Worm (Caenorhabditis elegans) whole organism, young adult: ENCODE data around the gene ZK550.6.

Source experiments
- B0261.1 ChIP-seq: sonication (generic microtip); optimal IDR thresholded peaks from 2 replicates; lab custom pipeline; 2016; ENCODE audit warnings: mild to moderate bottlenecking, missing genetic modification characterization, moderate library complexity, missing compliant biosample characterization
- C06A6.2 ChIP-seq: fragments of 200-800 bp; sonication (Bioruptor generic); conservative IDR thresholded peaks from 2 replicates; pipeline ENCODE4 v1.3.6; 2022; ENCODE audit warnings: missing genetic modification characterization, missing compliant biosample characterization
- C17E4.6 ChIP-seq: fragments of 200-800 bp; sonication (Bioruptor generic); IDR thresholded peaks from 2 replicates; pipeline ENCODE4 v1.3.6; 2022; ENCODE audit warnings: missing genetic modification reagents, missing genetic modification characterization, missing compliant biosample characterization
- F10E7.11 ChIP-seq: sonication (generic microtip); optimal IDR thresholded peaks from 2 replicates; lab custom pipeline; 2017; ENCODE audit warnings: mild to moderate bottlenecking, missing genetic modification characterization, moderate library complexity, missing compliant biosample characterization
- F22D6.2 ChIP-seq: sonication (generic microtip); optimal IDR thresholded peaks from 2 replicates; lab custom pipeline; 2016; ENCODE audit warnings: mild to moderate bottlenecking, missing genetic modification characterization, missing compliant biosample characterization
- F23B12.7 ChIP-seq: sonication (generic microtip); optimal IDR thresholded peaks from 2 replicates; lab custom pipeline; 2017; ENCODE audit warnings: missing genetic modification characterization, mild to moderate bottlenecking, missing compliant biosample characterization, antibody characterized with exemption, moderate library complexity; ENCODE audit not compliant: insufficient read depth
- F37B4.10 ChIP-seq: fragments of 200-800 bp; sonication (Bioruptor generic); IDR thresholded peaks from 2 replicates; pipeline ENCODE4 v1.3.6; 2022; ENCODE audit warnings: missing genetic modification characterization, missing compliant biosample characterization
- F39B2.1 ChIP-seq: fragments of 200-800 bp; sonication (Bioruptor generic); IDR thresholded peaks from 2 replicates; pipeline ENCODE4 v1.3.6; 2022; ENCODE audit warnings: missing genetic modification reagents, missing genetic modification characterization, missing compliant biosample characterization
- F57C9.4 ChIP-seq: sonication (generic microtip); optimal IDR thresholded peaks from 2 replicates; lab custom pipeline; 2017; ENCODE audit warnings: mild to moderate bottlenecking, missing genetic modification characterization, missing compliant biosample characterization
- K11D2.4 ChIP-seq: fragments of 200-800 bp; sonication (Bioruptor generic); IDR thresholded peaks from 2 replicates; pipeline ENCODE4 v1.3.6; 2022; ENCODE audit warnings: missing genetic modification reagents, missing genetic modification characterization, missing compliant biosample characterization
- T07F8.4 ChIP-seq: sonication (generic microtip); optimal IDR thresholded peaks from 2 replicates; lab custom pipeline; 2016; ENCODE audit warnings: mild to moderate bottlenecking, missing genetic modification characterization, moderate library complexity, missing compliant biosample characterization
- Y53G8AR.9 ChIP-seq: fragments of 200-800 bp; sonication (Bioruptor generic); conservative IDR thresholded peaks from 2 replicates; pipeline ENCODE4 v1.3.6; 2022; ENCODE audit warnings: missing genetic modification reagents, missing genetic modification characterization, missing compliant biosample characterization
- Y79H2A.3 ChIP-seq: fragments of 200-800 bp; sonication (Bioruptor generic); conservative IDR thresholded peaks from 2 replicates; pipeline ENCODE4 v1.3.6; 2022; ENCODE audit warnings: missing genetic modification reagents, missing genetic modification characterization, missing compliant biosample characterization
- Y95B8A.8 ChIP-seq: fragments of 200-800 bp; sonication (Bioruptor generic); IDR thresholded peaks from 2 replicates; pipeline ENCODE4 v1.3.6; 2022; ENCODE audit warnings: missing genetic modification reagents, missing genetic modification characterization, missing compliant biosample characterization
- ZK185.1 ChIP-seq: sonication (generic microtip); optimal IDR thresholded peaks from 2 replicates; lab custom pipeline; 2016; ENCODE audit warnings: mild to moderate bottlenecking, missing genetic modification characterization, missing compliant biosample characterization; ENCODE audit not compliant: poor library complexity, severe bottlenecking
- aptf-3 ChIP-seq: fragments of 200-800 bp; sonication (Bioruptor generic); IDR thresholded peaks from 2 replicates; pipeline ENCODE4 v1.3.6; 2022; ENCODE audit warnings: missing genetic modification characterization, missing compliant biosample characterization
- athp-1 ChIP-seq: sonication (generic microtip); optimal IDR thresholded peaks from 2 replicates; lab custom pipeline; 2017; ENCODE audit warnings: mild to moderate bottlenecking, missing genetic modification characterization, missing compliant biosample characterization
- bed-1 ChIP-seq: fragments of 200-800 bp; sonication (Bioruptor generic); IDR thresholded peaks from 2 replicates; pipeline ENCODE4 v1.3.6; 2022; ENCODE audit warnings: missing genetic modification reagents, missing genetic modification characterization, missing compliant biosample characterization
- bed-2 ChIP-seq: fragments of 200-800 bp; sonication (Bioruptor generic); IDR thresholded peaks from 2 replicates; pipeline ENCODE4 v1.3.6; 2022; ENCODE audit warnings: missing genetic modification reagents, missing genetic modification characterization, missing compliant biosample characterization
- ccch-3 ChIP-seq: fragments of 200-800 bp; sonication (Bioruptor generic); optimal IDR thresholded peaks from 2 replicates; lab custom pipeline; 2018; ENCODE audit warnings: mild to moderate bottlenecking, missing genetic modification characterization, missing compliant biosample characterization
- ceh-100 ChIP-seq: fragments of 200-800 bp; sonication (Bioruptor generic); IDR thresholded peaks from 2 replicates; pipeline ENCODE4 v1.3.6; 2022; ENCODE audit warnings: missing genetic modification reagents, missing genetic modification characterization, missing compliant biosample characterization
- ceh-27 ChIP-seq: fragments of 200-800 bp; sonication (Bioruptor generic); optimal IDR thresholded peaks from 2 replicates; lab custom pipeline; 2018; ENCODE audit warnings: mild to moderate bottlenecking, missing genetic modification characterization, moderate library complexity, missing compliant biosample characterization
- ceh-79 ChIP-seq: sonication (generic microtip); optimal IDR thresholded peaks from 2 replicates; lab custom pipeline; 2017; ENCODE audit warnings: mild to moderate bottlenecking, missing genetic modification characterization, missing compliant biosample characterization
- chd-7 ChIP-seq: sonication (generic microtip); optimal IDR thresholded peaks from 2 replicates; lab custom pipeline; 2016; ENCODE audit warnings: mild to moderate bottlenecking, missing genetic modification characterization, moderate library complexity, missing compliant biosample characterization
- dpff-1 ChIP-seq: sonication (generic microtip); optimal IDR thresholded peaks from 2 replicates; lab custom pipeline; 2017; ENCODE audit warnings: mild to moderate bottlenecking, missing genetic modification characterization, missing compliant biosample characterization
- dpl-1 ChIP-seq: fragments of 150-350 bp; optimal IDR thresholded peaks from 2 replicates; lab custom pipeline; 2014; ENCODE audit warnings: missing biosample characterization, missing genetic modification reagents, missing genetic modification characterization
- ekl-4 ChIP-seq: fragments of 200-800 bp; sonication (Bioruptor generic); IDR thresholded peaks from 2 replicates; pipeline ENCODE4 v1.3.6; 2022; ENCODE audit warnings: missing genetic modification reagents, missing genetic modification characterization, missing compliant biosample characterization
- hlh-12 ChIP-seq: sonication (generic microtip); optimal IDR thresholded peaks from 2 replicates; lab custom pipeline; 2016; ENCODE audit warnings: missing genetic modification characterization, missing compliant biosample characterization
- hmg-20 ChIP-seq: fragments of 200-800 bp; sonication (Bioruptor generic); IDR thresholded peaks from 2 replicates; pipeline ENCODE4 v1.3.6; 2022; ENCODE audit warnings: missing genetic modification reagents, missing genetic modification characterization, missing compliant biosample characterization
- lin-35 ChIP-seq, 3 experiments: fragments of 150-350 bp in 2 of 3; sonication (generic microtip) in 1 of 3; optimal IDR thresholded peaks; 2 replicates each; lab custom pipeline; 2014 to 2018; ENCODE audit warnings: missing biosample characterization in 3 of 3, missing genetic modification characterization in 3 of 3, missing genetic modification reagents in 3 of 3
- lsl-1 ChIP-seq: fragments of 200-800 bp; sonication (Bioruptor generic); optimal IDR thresholded peaks from 2 replicates; lab custom pipeline; 2018; ENCODE audit warnings: mild to moderate bottlenecking, missing genetic modification characterization, moderate library complexity, missing compliant biosample characterization
- madf-3 ChIP-seq: fragments of 200-800 bp; sonication (Bioruptor generic); IDR thresholded peaks from 2 replicates; pipeline ENCODE4 v1.3.6; 2022; ENCODE audit warnings: missing genetic modification reagents, missing genetic modification characterization, missing compliant biosample characterization
- madf-6 ChIP-seq: fragments of 200-800 bp; sonication (Bioruptor generic); IDR thresholded peaks from 2 replicates; pipeline ENCODE4 v1.3.6; 2022; ENCODE audit warnings: missing genetic modification reagents, missing genetic modification characterization, missing compliant biosample characterization
- madf-8 ChIP-seq: fragments of 200-800 bp; sonication (Bioruptor generic); conservative IDR thresholded peaks from 2 replicates; pipeline ENCODE4 v1.3.6; 2022; ENCODE audit warnings: missing genetic modification reagents, missing genetic modification characterization, missing compliant biosample characterization
- mes-4 ChIP-seq: sonication (generic microtip); optimal IDR thresholded peaks from 2 replicates; lab custom pipeline; 2016; ENCODE audit warnings: missing genotype, missing genetic modification characterization, missing compliant biosample characterization
- nfya-2 ChIP-seq: fragments of 200-800 bp; sonication (Bioruptor generic); IDR thresholded peaks from 2 replicates; pipeline ENCODE4 v1.3.6; 2022; ENCODE audit warnings: missing genetic modification reagents, missing genetic modification characterization, missing compliant biosample characterization
- nhr-179 ChIP-seq: sonication (generic microtip); optimal IDR thresholded peaks from 2 replicates; lab custom pipeline; 2016; ENCODE audit warnings: mild to moderate bottlenecking, missing genetic modification characterization, missing compliant biosample characterization
- nhr-27 ChIP-seq: fragments of 200-800 bp; sonication (Bioruptor generic); optimal IDR thresholded peaks from 2 replicates; lab custom pipeline; 2018; ENCODE audit warnings: mild to moderate bottlenecking, missing genetic modification characterization, moderate library complexity, missing compliant biosample characterization
- nhr-80 ChIP-seq: sonication (generic microtip); optimal IDR thresholded peaks from 2 replicates; lab custom pipeline; 2016; ENCODE audit warnings: missing genetic modification characterization, missing compliant biosample characterization
- repo-1 ChIP-seq: sonication (generic microtip); optimal IDR thresholded peaks from 2 replicates; lab custom pipeline; 2017; ENCODE audit warnings: mild to moderate bottlenecking, missing genetic modification characterization, missing compliant biosample characterization
- rpc-1 ChIP-seq, 2 experiments: fragments of 150-350 bp in 1 of 2; sonication (generic microtip) in 1 of 2; optimal IDR thresholded peaks; 2 replicates each; lab custom pipeline; 2014 to 2018; ENCODE audit warnings: missing biosample characterization in 1 of 2, missing genetic modification characterization in 1 of 2, missing genetic modification reagents in 1 of 2, missing genotype in 1 of 2
- sea-2 ChIP-seq: fragments of 200-800 bp; sonication (Bioruptor generic); IDR thresholded peaks from 2 replicates; pipeline ENCODE4 v1.3.6; 2022; ENCODE audit warnings: missing genetic modification characterization, missing compliant biosample characterization
- snpc-1.3 ChIP-seq: sonication (generic microtip); optimal IDR thresholded peaks from 2 replicates; lab custom pipeline; 2017; ENCODE audit warnings: missing genetic modification characterization, mild to moderate bottlenecking, missing compliant biosample characterization, antibody characterized with exemption, moderate library complexity, missing genotype, missing genetic modification reagents; ENCODE audit not compliant: insufficient read depth
- snpc-4 ChIP-seq, 5 experiments: fragments of 150-350 bp in 1 of 5; sonication (generic microtip) in 4 of 5; optimal IDR thresholded peaks; 2 replicates each; lab custom pipeline; 2014 to 2018; ENCODE audit warnings: missing genetic modification characterization in 5 of 5, missing biosample characterization in 3 of 5, antibody characterized with exemption in 2 of 5, mild to moderate bottlenecking in 2 of 5, missing compliant biosample characterization in 2 of 5, missing genotype in 2 of 5, moderate library complexity in 2 of 5, missing genetic modification reagents in 1 of 5
- somi-1 ChIP-seq: fragments of 200-800 bp; sonication (Bioruptor generic); optimal IDR thresholded peaks from 2 replicates; lab custom pipeline; 2018; ENCODE audit warnings: mild to moderate bottlenecking, missing genetic modification characterization, missing compliant biosample characterization
- unc-62 ChIP-seq: fragments of 150-350 bp; optimal IDR thresholded peaks from 2 replicates; lab custom pipeline; 2014; ENCODE audit warnings: missing biosample characterization, missing genetic modification reagents, missing genetic modification characterization
- zim-3 ChIP-seq: sonication (generic microtip); optimal IDR thresholded peaks from 2 replicates; lab custom pipeline; 2017; ENCODE audit warnings: mild to moderate bottlenecking, missing genetic modification characterization, moderate library complexity, missing compliant biosample characterization

The ZK550.6 gene

ce11 chrIV:17249691-17250181 is 12.5 kb downstream of the ZK550.6 start, which contains the start of gene eelo-2 (continued):
- TF ChIP-seq hmg-20 (GFP tag; lab: Robert Waterston, UW) (peak; percentile 94), Y79H2A.3 (GFP tag; lab: Robert Waterston, UW) (0 out of 2 replicates have a peak, but pooled peaks have one; percentile 30), hlh-12 (tag; lab: Kevin White, UChicago) (no peak), sea-2 (GFP tag; lab: Robert Waterston, UW) (no peak), madf-6 (GFP tag; lab: Robert Waterston, UW) (no peak; the same call in none of the 2 replicates), lsl-1 (GFP tag; lab: Kevin White, UChicago) (peak; percentile 82), ceh-100 (GFP tag; lab: Robert Waterston, UW) (peak; percentile 91), dpff-1 (tag; lab: Kevin White, UChicago) (no peak), T07F8.4 (tag; lab: Kevin White, UChicago) (peak; percentile 64), snpc-4 (GFP tag; optimal IDR thresholded peaks at IDR 0.05; lab: Kevin White, UChicago) (peak; percentile 94), snpc-4 (tag; optimal IDR thresholded peaks at IDR 0.05; lab: Kevin White, UChicago) (peak; percentile 90 to 97 (median 97)), rpc-1 (optimal IDR thresholded peaks at IDR 0.05; lab: Kevin White, UChicago) (no peak), rpc-1 (tag; optimal IDR thresholded peaks at IDR 0.05; lab: Kevin White, UChicago) (no peak), F39B2.1 (GFP tag; lab: Robert Waterston, UW) (peak; percentile 86), F37B4.10 (GFP tag; lab: Robert Waterston, UW) (no peak), ceh-27 (GFP tag; lab: Kevin White, UChicago) (peak; percentile 97), ZK185.1 (tag; lab: Kevin White, UChicago) (peak; percentile 96), nfya-2 (GFP tag; lab: Robert Waterston, UW) (no peak), repo-1 (tag; lab: Kevin White, UChicago) (peak; percentile 96), C06A6.2 (GFP tag; lab: Robert Waterston, UW) (peak; percentile 96), bed-2 (no peak), K11D2.4 (GFP tag; lab: Robert Waterston, UW) (peak; percentile 96), F22D6.2 (tag; lab: Kevin White, UChicago) (peak; percentile 89), B0261.1 (tag; lab: Kevin White, UChicago) (peak; percentile 34), nhr-80 (peak; percentile 89), ekl-4 (GFP tag; lab: Robert Waterston, UW) (peak; percentile 97), F10E7.11 (tag; lab: Kevin White, UChicago) (peak; percentile 12), nhr-27 (no peak), aptf-3 (GFP tag; lab: Robert Waterston, UW) (no peak), madf-8 (GFP tag; lab: Robert Waterston, UW) (peak; percentile 75), unc-62 (peak; percentile 60), ceh-79 (tag; lab: Kevin White, UChicago) (no peak), dpl-1 (GFP tag; lab: Kevin White, UChicago) (peak; percentile 97), nhr-179 (no peak), madf-3 (GFP tag; lab: Robert Waterston, UW) (peak; percentile 98), zim-3 (tag; lab: Kevin White, UChicago) (peak; percentile 85), snpc-1.3 (tag; lab: Kevin White, UChicago) (peak; percentile 93), F23B12.7 (tag; lab: Kevin White, UChicago) (peak; percentile 92), F57C9.4 (tag; lab: Kevin White, UChicago) (peak; percentile 41), chd-7 (tag; lab: Kevin White, UChicago) (peak; percentile 86), lin-35 (GFP tag; optimal IDR thresholded peaks at IDR 0.05; lab: Kevin White, UChicago) (peak; percentile 90 to 99 (median 95)), C17E4.6 (GFP tag; lab: Robert Waterston, UW) (peak; percentile 96), athp-1 (tag; lab: Kevin White, UChicago) (peak; percentile 95), Y95B8A.8 (GFP tag; lab: Robert Waterston, UW) (peak; percentile 95), somi-1 (GFP tag; lab: Kevin White, UChicago) (peak; percentile 92), bed-1 (GFP tag; lab: Robert Waterston, UW) (no peak), Y53G8AR.9 (GFP tag; lab: Robert Waterston, UW) (peak; percentile 99), ccch-3 (GFP tag; lab: Kevin White, UChicago) (peak; percentile 51), mes-4 (tag; lab: Kevin White, UChicago) (peak; percentile 14)
